Fruit fly (Drosophila melanogaster): ENCODE results near the gene CG12496.

The CG12496 gene

dm6 chrX:2383121-2383848 lies 27.4 kb downstream of the CG12496 start (continued):
- TF ChIP-seq CG6813 (GFP tag; optimal IDR thresholded peaks at IDR 0.05) (peak; percentile 30), nom (GFP tag; optimal IDR thresholded peaks at IDR 0.05) (no peak)

dm6 chrX:2366171-2366570 lies 44.5 kb downstream of the CG12496 start, which contains the start of gene CG2841:
Gene CG2841, minus strand, starts transcription at chrX:2366356.
- TF ChIP-seq nom (GFP tag; optimal IDR thresholded peaks at IDR 0.05) = peak; percentile 2
- TF ChIP-seq sens-2 (GFP tag; IDR thresholded peaks at IDR 0.05) = no peak
- peak; percentile 72 for TF ChIP-seq Adf1 (GFP tag; IDR thresholded peaks at IDR 0.05)
- no peak for TF ChIP-seq Optix (GFP tag; IDR thresholded peaks at IDR 0.05)
- peak; percentile 21; the same call in 1 of the 2 replicates for TF ChIP-seq CG13287 (GFP tag; IDR thresholded peaks at IDR 0.05; ENCODE audit: partially characterized antibody)
- no peak for TF ChIP-seq esg (GFP tag; conservative IDR thresholded peaks at IDR 0.05)
- peak; percentile 79 for TF ChIP-seq CG10431 (GFP tag; optimal IDR thresholded peaks at IDR 0.05)
- TF ChIP-seq crp (GFP tag; optimal IDR thresholded peaks at IDR 0.05) = peak in 1 of 2 experiments; percentile 36
- TF ChIP-seq CG12659 (GFP tag; optimal IDR thresholded peaks at IDR 0.05) = no peak
- peak; percentile 67 for TF ChIP-seq crol (GFP tag; IDR thresholded peaks at IDR 0.05)
- no peak for TF ChIP-seq D19B (GFP tag; optimal IDR thresholded peaks at IDR 0.05)
- TF ChIP-seq Jarid2 (GFP tag; optimal IDR thresholded peaks at IDR 0.05) = peak; percentile 61
- TF ChIP-seq ci (GFP tag; IDR thresholded peaks at IDR 0.05) = peak; percentile 56; the same call in 2 of the 3 replicates
- TF ChIP-seq CG32767 (GFP tag; IDR thresholded peaks at IDR 0.05) = no peak
- TF ChIP-seq Dll (GFP tag; IDR thresholded peaks at IDR 0.05; ENCODE audit: partially characterized antibody) = 0 out of 4 replicates have a peak, but pooled peaks have one; percentile 22
- TF ChIP-seq Deaf1 (tag; optimal IDR thresholded peaks at IDR 0.05) = peak; percentile 18
- TF ChIP-seq ttk (GFP tag; IDR thresholded peaks at IDR 0.05) = peak; percentile 36; the same call in 1 of the 2 replicates
- TF ChIP-seq amos (GFP tag; IDR thresholded peaks at IDR 0.05; ENCODE audit: partially characterized antibody) = peak; percentile 28; the same call in 1 of the 2 replicates
- 0 out of 4 replicates have a peak, but pooled peaks have one; percentile 48 for TF ChIP-seq chinmo (GFP tag; IDR thresholded peaks at IDR 0.05; ENCODE audit: partially characterized antibody)
- TF ChIP-seq HLH4C (GFP tag; IDR thresholded peaks at IDR 0.05; ENCODE audit: partially characterized antibody) = 0 out of 3 replicates have a peak, but pooled peaks have one; percentile 13
- TF ChIP-seq CTCF (GFP tag; optimal IDR thresholded peaks at IDR 0.05) = peak; percentile 56

- TF ChIP-seq dysf (GFP tag; IDR thresholded peaks at IDR 0.05) (0 out of 3 replicates have a peak, but pooled peaks have one; percentile 29), z (GFP tag; IDR thresholded peaks at IDR 0.05) (no peak), fd3F (GFP tag; optimal IDR thresholded peaks at IDR 0.05) (no peak), BEAF-32 (GFP tag; optimal IDR thresholded peaks at IDR 0.05) (no peak), CG7357 (GFP tag; IDR thresholded peaks at IDR 0.05) (no peak), CG12769 (tag; optimal IDR thresholded peaks at IDR 0.05) (no peak), CG7963 (GFP tag; IDR thresholded peaks at IDR 0.05; ENCODE audit: partially characterized antibody) (no peak), Sox102F (GFP tag; optimal IDR thresholded peaks at IDR 0.05) (peak; percentile 54), CG6689 (GFP tag; IDR thresholded peaks at IDR 0.05) (peak; percentile 23; the same call in 1 of the 2 replicates), ssp (GFP tag; IDR thresholded peaks at IDR 0.05) (no peak), CG7372 (GFP tag; IDR thresholded peaks at IDR 0.05) (no peak), nmo (GFP tag; optimal IDR thresholded peaks at IDR 0.05) (peak; percentile 29), trem (tag; optimal IDR thresholded peaks at IDR 0.05) (no peak), CG6813 (GFP tag; optimal IDR thresholded peaks at IDR 0.05) (no peak), CG9817 (tag; optimal IDR thresholded peaks at IDR 0.05) (no peak), CG10267 (tag; optimal IDR thresholded peaks at IDR 0.05) (no peak), zf30C (GFP tag; optimal IDR thresholded peaks at IDR 0.05) (no peak), Doc2 (GFP tag; IDR thresholded peaks at IDR 0.05) (no peak), dmrt99B (tag; optimal IDR thresholded peaks at IDR 0.05) (peak; percentile 39), Dbx (GFP tag; IDR thresholded peaks at IDR 0.05) (no peak), peb (GFP tag; IDR thresholded peaks at IDR 0.05) (no peak), NFAT (GFP tag; IDR thresholded peaks at IDR 0.05) (no peak), hkb (optimal IDR thresholded peaks at IDR 0.05) (no peak), hkb (GFP tag; IDR thresholded peaks at IDR 0.05) (no peak), CG4820 (GFP tag; optimal IDR thresholded peaks at IDR 0.05) (no peak), CG18262 (tag; optimal IDR thresholded peaks at IDR 0.05) (peak; percentile 36)
These were observed 45.3 kb downstream of the CG12496 start for dm6 chrX:2365405-2365804.

Data from whole organism, embryonic.